Fruit fly (Drosophila melanogaster) whole organism, embryonic: ENCODE results near the gene Apt1.

Experiments
- Abd-B ChIP-seq: fragments of 200-800 bp; sonication (Bioruptor generic); optimal IDR thresholded peaks from 2 replicates; lab custom pipeline; 2018; ENCODE audit warnings: missing biosample characterization, mild to moderate bottlenecking, missing genetic modification characterization, moderate library complexity
- B-H1 ChIP-seq: fragments of 200-800 bp; sonication (Bioruptor generic); IDR thresholded peaks from 3 replicates; pipeline ENCODE4 v1.3.6; 2022; ENCODE audit warnings: missing biosample characterization, missing genetic modification characterization
- B-H2 ChIP-seq: fragments of 200-800 bp; sonication (Bioruptor generic); optimal IDR thresholded peaks from 2 replicates; lab custom pipeline; 2018; ENCODE audit warnings: missing biosample characterization, mild to moderate bottlenecking, missing genetic modification characterization
- BtbVII ChIP-seq: fragments of 200-800 bp; sonication (Bioruptor generic); optimal IDR thresholded peaks from 3 replicates; lab custom pipeline; 2017; ENCODE audit warnings: missing biosample characterization, mild to moderate bottlenecking, missing genetic modification characterization
- CG10267 ChIP-seq: fragments of 200-800 bp; sonication (Bioruptor generic); optimal IDR thresholded peaks from 2 replicates; lab custom pipeline; 2018; ENCODE audit warnings: missing biosample characterization, mild to moderate bottlenecking, missing genetic modification characterization, moderate library complexity
- CG11504 ChIP-seq: fragments of 200-800 bp; sonication (Bioruptor generic); optimal IDR thresholded peaks from 3 replicates; lab custom pipeline; 2019; ENCODE audit warnings: missing biosample characterization, mild to moderate bottlenecking, missing genetic modification characterization, moderate library complexity
- CG12071 ChIP-seq: fragments of 200-800 bp; sonication (Bioruptor generic); optimal IDR thresholded peaks from 3 replicates; lab custom pipeline; 2018; ENCODE audit warnings: missing biosample characterization, mild to moderate bottlenecking, missing genetic modification characterization
- CG12769 ChIP-seq: fragments of 200-800 bp; sonication (Bioruptor generic); optimal IDR thresholded peaks from 2 replicates; lab custom pipeline; 2019; ENCODE audit warnings: missing biosample characterization, mild to moderate bottlenecking, missing genetic modification characterization, moderate library complexity
- CG13894 ChIP-seq: fragments of 200-800 bp; sonication (Bioruptor generic); optimal IDR thresholded peaks from 3 replicates; lab custom pipeline; 2018; ENCODE audit warnings: missing biosample characterization, mild to moderate bottlenecking, missing genetic modification characterization, moderate library complexity
- CG14050 ChIP-seq: fragments of 200-800 bp; sonication (Bioruptor generic); IDR thresholded peaks from 3 replicates; pipeline ENCODE4 v1.3.6; 2022; ENCODE audit warnings: missing biosample characterization, missing genetic modification characterization
- CG17829 ChIP-seq: fragments of 200-800 bp; optimal IDR thresholded peaks from 2 replicates; lab custom pipeline; 2019; ENCODE audit warnings: missing biosample characterization, mild to moderate bottlenecking, missing genetic modification characterization, moderate library complexity
- CG1832 ChIP-seq: fragments of 200-800 bp; sonication (Bioruptor generic); optimal IDR thresholded peaks from 2 replicates; lab custom pipeline; 2017; ENCODE audit warnings: missing biosample characterization, mild to moderate bottlenecking, missing genetic modification characterization, inconsistent platforms
- CG2712 ChIP-seq: fragments of 200-800 bp; optimal IDR thresholded peaks from 3 replicates; lab custom pipeline; 2019; ENCODE audit warnings: missing biosample characterization, mild to moderate bottlenecking, missing genetic modification characterization, moderate library complexity
- CG34422 ChIP-seq: fragments of 200-800 bp; sonication (Bioruptor generic); IDR thresholded peaks from 3 replicates; pipeline ENCODE4 v1.3.6; 2022; ENCODE audit warnings: missing biosample characterization, missing genetic modification characterization
- CG42726 ChIP-seq: fragments of 200-800 bp; sonication (Bioruptor generic); IDR thresholded peaks from 2 replicates; pipeline ENCODE4 v1.3.6; 2022; ENCODE audit warnings: missing biosample characterization, missing genetic modification characterization; ENCODE audit not compliant: partially characterized antibody
- CG6765 ChIP-seq: fragments of 200-800 bp; sonication (Bioruptor generic); optimal IDR thresholded peaks from 3 replicates; lab custom pipeline; 2017; ENCODE audit warnings: missing biosample characterization, mild to moderate bottlenecking, missing genetic modification characterization
- Deaf1 ChIP-seq: fragments of 200-800 bp; optimal IDR thresholded peaks from 3 replicates; lab custom pipeline; 2019; ENCODE audit warnings: missing biosample characterization, mild to moderate bottlenecking, missing genetic modification characterization, moderate library complexity
- Dfd ChIP-seq, 2 experiments: fragments of >200 bp; optimal IDR thresholded peaks; 2 replicates each; lab custom pipeline; 2017; ENCODE audit warnings: missing biosample characterization in 2 of 2, missing genetic modification characterization in 2 of 2
- Fer2 ChIP-seq: fragments of 200-800 bp; sonication (Bioruptor generic); optimal IDR thresholded peaks from 2 replicates; lab custom pipeline; 2018; ENCODE audit warnings: missing biosample characterization, mild to moderate bottlenecking, missing genetic modification characterization, moderate library complexity
- Lhr ChIP-seq: fragments of 200-800 bp; sonication (Bioruptor generic); optimal IDR thresholded peaks from 3 replicates; lab custom pipeline; 2017; ENCODE audit warnings: mild to moderate bottlenecking, missing biosample characterization, missing genetic modification reagents, missing genetic modification characterization
- Med ChIP-seq: fragments of 200-800 bp; sonication (Bioruptor generic); peaks from one replicate; lab custom pipeline; 2016; ENCODE audit warnings: missing biosample characterization, missing genetic modification characterization, mild to moderate bottlenecking, inconsistent platforms, moderate library complexity
- Meics ChIP-seq: fragments of 200-800 bp; sonication (Bioruptor generic); optimal IDR thresholded peaks from 2 replicates; lab custom pipeline; 2017; ENCODE audit warnings: missing biosample characterization, mild to moderate bottlenecking, missing genetic modification characterization
- PHDP ChIP-seq: fragments of 200-800 bp; sonication (Bioruptor generic); optimal IDR thresholded peaks from 3 replicates; lab custom pipeline; 2018; ENCODE audit warnings: missing biosample characterization, mild to moderate bottlenecking, missing genetic modification characterization, moderate library complexity
- Pdp1 ChIP-seq, 2 experiments: fragments of 200-800 bp; sonication (Bioruptor generic); optimal IDR thresholded peaks; 3 replicates each; lab custom pipeline; 2016; ENCODE audit warnings: missing biosample characterization in 2 of 2, missing genetic modification characterization in 2 of 2, mild to moderate bottlenecking in 1 of 2, moderate library complexity in 1 of 2
- Sry-δ ChIP-seq: fragments of 200-800 bp; sonication (Bioruptor generic); optimal IDR thresholded peaks from 2 replicates; lab custom pipeline; 2016; ENCODE audit warnings: missing biosample characterization, missing genetic modification characterization
- Stat92E ChIP-seq, 3 experiments: fragments of >200 bp in 2 of 3; fragments of 200-800 bp in 1 of 3; sonication (Bioruptor generic) in 1 of 3; optimal IDR thresholded peaks; 2 replicates each; lab custom pipeline; 2017 to 2019; ENCODE audit warnings: missing biosample characterization in 3 of 3, missing genetic modification characterization in 3 of 3, mild to moderate bottlenecking in 1 of 3, moderate library complexity in 1 of 3
- Usf ChIP-seq: fragments of 200-800 bp; sonication (Bioruptor generic); optimal IDR thresholded peaks from 2 replicates; lab custom pipeline; 2017; ENCODE audit warnings: missing genotype, missing biosample characterization, missing genetic modification characterization
- amos ChIP-seq: fragments of 200-800 bp; sonication (Bioruptor generic); IDR thresholded peaks from 2 replicates; pipeline ENCODE4 v1.3.6; 2022; ENCODE audit warnings: missing biosample characterization, missing genetic modification characterization; ENCODE audit not compliant: partially characterized antibody
- bab2 ChIP-seq: fragments of 200-800 bp; sonication (Bioruptor generic); optimal IDR thresholded peaks from 2 replicates; lab custom pipeline; 2016; ENCODE audit warnings: missing biosample characterization, missing genetic modification characterization
- bowl ChIP-seq: fragments of 200-800 bp; sonication (Bioruptor generic); IDR thresholded peaks from 2 replicates; pipeline ENCODE4 v1.3.6; 2022; ENCODE audit warnings: missing biosample characterization, missing genetic modification characterization
- crol ChIP-seq: fragments of 200-800 bp; sonication (Bioruptor generic); IDR thresholded peaks from 2 replicates; pipeline ENCODE4 v1.3.6; 2022; ENCODE audit warnings: missing biosample characterization, missing genetic modification characterization
- dpn ChIP-seq, 2 experiments: fragments of 200-800 bp; sonication (Bioruptor generic); optimal IDR thresholded peaks; 3 replicates each; lab custom pipeline; 2016; ENCODE audit warnings: missing biosample characterization in 2 of 2, missing genetic modification characterization in 2 of 2
- en ChIP-seq: fragments of 200-800 bp; sonication (Bioruptor generic); optimal IDR thresholded peaks from 2 replicates; lab custom pipeline; 2016; ENCODE audit warnings: missing biosample characterization, missing genetic modification characterization
- eyg ChIP-seq: fragments of 200-800 bp; sonication (Bioruptor generic); optimal IDR thresholded peaks from 3 replicates; lab custom pipeline; 2016; ENCODE audit warnings: missing biosample characterization, missing genetic modification characterization
- fd3F ChIP-seq: fragments of 200-800 bp; sonication (Bioruptor generic); optimal IDR thresholded peaks from 2 replicates; lab custom pipeline; 2018; ENCODE audit warnings: missing biosample characterization, mild to moderate bottlenecking, missing genetic modification characterization, moderate library complexity
- gfzf ChIP-seq: fragments of 200-800 bp; sonication (Bioruptor generic); optimal IDR thresholded peaks from 2 replicates; lab custom pipeline; 2016; ENCODE audit warnings: missing biosample characterization, mild to moderate bottlenecking, missing genetic modification characterization, moderate library complexity
- jigr1 ChIP-seq: fragments of 200-800 bp; sonication (Bioruptor generic); IDR thresholded peaks from 3 replicates; pipeline ENCODE4 v1.3.6; 2022; ENCODE audit warnings: missing biosample characterization, missing genetic modification characterization
- onecut ChIP-seq: fragments of 200-800 bp; sonication (Bioruptor generic); IDR thresholded peaks from 2 replicates; pipeline ENCODE4 v1.3.6; 2022; ENCODE audit warnings: missing biosample characterization, missing genetic modification characterization
- org-1 ChIP-seq: fragments of 200-800 bp; sonication (Bioruptor generic); optimal IDR thresholded peaks from 2 replicates; lab custom pipeline; 2017; ENCODE audit warnings: missing biosample characterization, missing genetic modification characterization
- peb ChIP-seq: fragments of 200-800 bp; sonication (Bioruptor generic); IDR thresholded peaks from 2 replicates; pipeline ENCODE4 v1.3.6; 2022; ENCODE audit warnings: missing biosample characterization, missing genetic modification characterization
- pfk ChIP-seq: fragments of 200-800 bp; sonication (Bioruptor generic); optimal IDR thresholded peaks from 2 replicates; lab custom pipeline; 2018; ENCODE audit warnings: missing biosample characterization, mild to moderate bottlenecking, missing genetic modification characterization, moderate library complexity
- phol ChIP-seq: fragments of 200-800 bp; sonication (Bioruptor generic); optimal IDR thresholded peaks from 3 replicates; lab custom pipeline; 2018; ENCODE audit warnings: missing biosample characterization, mild to moderate bottlenecking, missing genetic modification characterization, moderate library complexity
- sd ChIP-seq: fragments of 200-800 bp; sonication (Bioruptor generic); optimal IDR thresholded peaks from 3 replicates; lab custom pipeline; 2018; ENCODE audit warnings: missing biosample characterization, mild to moderate bottlenecking, missing genetic modification characterization, moderate library complexity
- sob ChIP-seq: fragments of 200-800 bp; sonication (Bioruptor generic); IDR thresholded peaks from 2 replicates; pipeline ENCODE4 v1.3.6; 2022; ENCODE audit warnings: missing biosample characterization, missing genetic modification characterization
- stwl ChIP-seq: fragments of 200-800 bp; sonication (Bioruptor generic); optimal IDR thresholded peaks from 3 replicates; lab custom pipeline; 2018; ENCODE audit warnings: missing biosample characterization, mild to moderate bottlenecking, missing genetic modification characterization, moderate library complexity
- toy ChIP-seq: fragments of 200-800 bp; sonication (Bioruptor generic); IDR thresholded peaks from 2 replicates; pipeline ENCODE4 v1.3.6; 2022; ENCODE audit warnings: missing biosample characterization, missing genetic modification characterization
- trh ChIP-seq: fragments of 200-800 bp; sonication (Bioruptor generic); optimal IDR thresholded peaks from 2 replicates; lab custom pipeline; 2016; ENCODE audit warnings: missing biosample characterization, missing genetic modification characterization

The Apt1 gene

DNA sequence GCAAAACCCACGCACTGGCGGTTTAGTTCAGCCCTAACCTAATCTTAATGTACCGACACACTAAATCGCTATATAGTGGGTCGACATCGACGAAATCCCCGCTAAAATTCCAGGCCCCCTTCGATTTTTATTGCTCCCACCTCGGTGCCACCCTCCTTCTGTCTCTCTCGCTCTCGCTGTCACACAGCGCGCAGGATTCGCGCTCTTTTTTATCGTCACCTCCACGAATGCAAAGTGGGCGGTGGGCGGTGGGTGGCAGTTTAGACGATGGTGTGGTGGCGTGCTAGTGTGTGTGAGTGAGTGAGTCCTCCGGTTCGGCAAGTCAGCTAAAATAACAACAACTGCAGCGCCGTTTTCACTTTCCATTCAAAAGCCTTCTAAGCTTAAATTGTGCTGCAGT lies 25.8 kb upstream of the Apt1 start:
- TF ChIP-seq toy: no peak
- peak; percentile 36 for TF ChIP-seq CG13894 (tag; lab: Kevin White, UChicago)
- TF ChIP-seq CG12071 (GFP tag; lab: Kevin White, UChicago): peak; percentile 4
- no peak for TF ChIP-seq CG14050
- no peak for TF ChIP-seq Stat92E (GFP tag; optimal IDR thresholded peaks at IDR 0.05; lab: Kevin White, UChicago)
- peak; percentile 12 for TF ChIP-seq CG1832 (GFP tag; lab: Kevin White, UChicago)
- no peak for TF ChIP-seq bab2 (GFP tag; lab: Kevin White, UChicago)
- TF ChIP-seq en (GFP tag; lab: Kevin White, UChicago): no peak
- no peak for TF ChIP-seq crol
- peak; percentile 56 for TF ChIP-seq Deaf1 (tag; lab: Kevin White, UChicago)
- no peak for TF ChIP-seq phol
- no peak for TF ChIP-seq fd3F (GFP tag; lab: Kevin White, UChicago)
- TF ChIP-seq onecut (GFP tag; lab: Robert Waterston, UW): peak; percentile 34; the same call in 1 of the 2 replicates

DNA sequence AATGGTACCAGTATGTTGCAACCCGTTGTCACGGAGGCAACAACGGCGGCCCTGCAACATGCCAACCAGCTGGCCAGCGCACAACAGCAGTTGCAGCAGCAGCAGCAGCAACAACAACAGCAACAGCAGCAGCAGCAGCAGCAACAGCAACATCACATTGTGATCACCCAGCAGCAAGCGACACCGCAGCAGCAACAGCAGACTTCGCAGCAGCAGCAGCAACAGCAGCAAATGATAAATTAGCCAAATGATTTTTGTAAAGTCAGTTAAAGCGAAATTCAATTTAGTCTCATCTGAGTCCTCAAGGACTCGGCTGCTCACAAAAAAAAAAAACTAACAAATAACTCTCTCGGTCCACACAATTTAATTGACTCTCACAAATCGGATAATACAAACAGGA lies 23.6 kb upstream of the Apt1 start:
- TF ChIP-seq Dfd (GFP tag; optimal IDR thresholded peaks at IDR 0.05; lab: Kevin White, UChicago) (peak in 1 of 2 experiments; percentile 83), jigr1 (GFP tag; lab: Robert Waterston, UW) (no peak)

DNA sequence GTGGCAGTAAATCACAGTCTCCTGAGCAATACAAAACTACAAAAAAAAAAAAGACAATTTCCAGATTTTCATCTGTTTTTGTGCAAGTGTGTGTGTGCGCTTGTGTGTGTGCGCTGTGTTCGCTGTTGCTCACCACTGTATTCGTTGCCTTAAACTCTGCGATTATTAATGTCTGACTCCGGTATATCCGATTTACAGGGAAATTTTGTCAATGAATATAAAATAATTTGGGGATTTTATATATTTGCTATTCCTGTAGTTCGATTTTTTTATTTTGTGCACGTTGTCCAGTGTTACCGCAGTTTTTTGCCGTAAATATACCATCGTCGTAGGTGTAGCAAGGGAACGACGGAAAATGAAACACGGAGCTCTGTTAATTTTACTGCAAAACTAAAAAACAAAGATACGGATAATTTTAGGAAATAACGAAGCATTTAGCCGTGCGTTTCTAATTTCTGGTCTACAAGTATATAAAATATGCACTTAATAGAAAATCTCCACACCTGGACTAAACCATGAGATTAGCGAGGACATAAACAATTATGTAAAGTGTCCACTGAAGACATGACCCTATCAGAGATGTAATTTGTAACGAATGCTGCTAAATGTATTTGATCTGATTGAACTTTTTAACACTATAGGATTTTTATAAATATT lies 18.6 kb upstream of the Apt1 start, which contains the start of gene Duba:
Gene Duba, minus strand, starts transcription at position 313 of the 657 bp plus-strand sequence.
- TF ChIP-seq stwl (tag; lab: Kevin White, UChicago): peak; percentile 99
- no peak for TF ChIP-seq PHDP (tag; lab: Kevin White, UChicago)
- no peak for TF ChIP-seq CG42726 (GFP tag; lab: Robert Waterston, UW)
- TF ChIP-seq CG34422 (GFP tag; lab: Robert Waterston, UW): no peak
- no peak for TF ChIP-seq sd (tag; lab: Kevin White, UChicago)
- 0 out of 2 replicates have a peak, but pooled peaks have one; percentile 11 for TF ChIP-seq amos (GFP tag; lab: Robert Waterston, UW)
- TF ChIP-seq CG2712: peak; percentile 43
- TF ChIP-seq dpn (GFP tag; optimal IDR thresholded peaks at IDR 0.05; lab: Kevin White, UChicago): no peak
- no peak for TF ChIP-seq Fer2 (tag; lab: Kevin White, UChicago)
- peak; percentile 56 for TF ChIP-seq Lhr (GFP tag; lab: Kevin White, UChicago)
- TF ChIP-seq Usf (GFP tag; lab: Kevin White, UChicago): no peak
- TF ChIP-seq gfzf (GFP tag; lab: Kevin White, UChicago): peak; percentile 86
- TF ChIP-seq sob (GFP tag; lab: Robert Waterston, UW): no peak
- TF ChIP-seq Abd-B (GFP tag; lab: Kevin White, UChicago): peak; percentile 47
- TF ChIP-seq Meics: peak; percentile 98
- no peak for TF ChIP-seq CG17829
- no peak for TF ChIP-seq CG12769
- TF ChIP-seq B-H1: no peak
- peak in 1 of 2 experiments; percentile 72 for TF ChIP-seq Pdp1 (GFP tag; optimal IDR thresholded peaks at IDR 0.05; lab: Kevin White, UChicago)
- no peak for TF ChIP-seq org-1 (GFP tag; lab: Kevin White, UChicago)
- TF ChIP-seq Sry-δ (GFP tag; lab: Kevin White, UChicago): peak; percentile 46
- peak; percentile 71 for TF ChIP-seq Med (GFP tag; lab: Kevin White, UChicago)
- TF ChIP-seq BtbVII (GFP tag; lab: Kevin White, UChicago): no peak
- TF ChIP-seq B-H2 (GFP tag; lab: Kevin White, UChicago): no peak
- no peak for TF ChIP-seq CG6765
- TF ChIP-seq CG11504: peak; percentile 83
- no peak for TF ChIP-seq eyg
- TF ChIP-seq bowl (GFP tag; lab: Robert Waterston, UW): no peak
- TF ChIP-seq peb (GFP tag; lab: Robert Waterston, UW): no peak
- peak; percentile 77 for TF ChIP-seq CG10267
- TF ChIP-seq trh: no peak
- peak; percentile 91 for TF ChIP-seq pfk (GFP tag; lab: Kevin White, UChicago)
